Comparison of ENCODE assay signal across 1 fruit fly cellular context in genomic region chr2L:9210864-9211701, dm6.
TF ChIP-seq lines count a peak whose summit lies in the region.

No protein-coding gene starts in this region.

TF ChIP-seq in whole organism, embryonic, 481 proteins besides CTCF, POLR2A, EP300 and RAD21 (continued from another document and continues in another):
- peak; percentile 20 for TF ChIP-seq Dad (GFP tag; optimal IDR thresholded peaks at IDR 0.05; lab: Kevin White, UChicago)
- TF ChIP-seq YL-1 (GFP tag; optimal IDR thresholded peaks at IDR 0.05; lab: Kevin White, UChicago) = peak; percentile 42
- TF ChIP-seq exex (tag; optimal IDR thresholded peaks at IDR 0.05; lab: Kevin White, UChicago) = peak; percentile 7
- TF ChIP-seq CG8944 (GFP tag; optimal IDR thresholded peaks at IDR 0.05; lab: Kevin White, UChicago) = no peak
- TF ChIP-seq nau (GFP tag; optimal IDR thresholded peaks at IDR 0.05; lab: Kevin White, UChicago) = peak; percentile 46
- peak; percentile 38 for TF ChIP-seq CG1647 (GFP tag; optimal IDR thresholded peaks at IDR 0.05; lab: Kevin White, UChicago)
- no peak for TF ChIP-seq CG3995 (GFP tag; optimal IDR thresholded peaks at IDR 0.05; lab: Kevin White, UChicago)
- no peak for TF ChIP-seq CG43689 (GFP tag; IDR thresholded peaks at IDR 0.05; lab: Robert Waterston, UW)
- peak; percentile 52; the same call in 2 of the 3 replicates for TF ChIP-seq CG7357 (GFP tag; IDR thresholded peaks at IDR 0.05; lab: Robert Waterston, UW)
- no peak for TF ChIP-seq Lpt (GFP tag; optimal IDR thresholded peaks at IDR 0.05; lab: Kevin White, UChicago)
- no peak for TF ChIP-seq CG10565 (GFP tag; optimal IDR thresholded peaks at IDR 0.05; lab: Kevin White, UChicago)
- peak; percentile 81 for TF ChIP-seq nmo (GFP tag; optimal IDR thresholded peaks at IDR 0.05; lab: Kevin White, UChicago)
- peak; percentile 56 for TF ChIP-seq sob (GFP tag; IDR thresholded peaks at IDR 0.05; lab: Robert Waterston, UW)
- TF ChIP-seq CG6683 (GFP tag; optimal IDR thresholded peaks at IDR 0.05; lab: Kevin White, UChicago) = peak; percentile 38
- TF ChIP-seq CG9797 (GFP tag; optimal IDR thresholded peaks at IDR 0.05; lab: Kevin White, UChicago) = no peak
- TF ChIP-seq CG18011 (GFP tag; optimal IDR thresholded peaks at IDR 0.05; lab: Kevin White, UChicago) = peak; percentile 31
- no peak for TF ChIP-seq sim (GFP tag; IDR thresholded peaks at IDR 0.05; lab: Robert Waterston, UW)
- TF ChIP-seq CG4854 (GFP tag; optimal IDR thresholded peaks at IDR 0.05; lab: Kevin White, UChicago) = peak; percentile 28
- no peak for TF ChIP-seq Trl (optimal IDR thresholded peaks at IDR 0.05; lab: Kevin White, UChicago)
- no peak for TF ChIP-seq Trl (GFP tag; optimal IDR thresholded peaks at IDR 0.05; lab: Kevin White, UChicago)
- TF ChIP-seq CG4360 (GFP tag; IDR thresholded peaks at IDR 0.05; lab: Robert Waterston, UW) = 0 out of 2 replicates have a peak, but pooled peaks have one; percentile 27
- peak; percentile 40 for TF ChIP-seq CG1529 (GFP tag; optimal IDR thresholded peaks at IDR 0.05; lab: Kevin White, UChicago)
- TF ChIP-seq btn (GFP tag; optimal IDR thresholded peaks at IDR 0.05; lab: Kevin White, UChicago) = no peak
- TF ChIP-seq bab2 (GFP tag; optimal IDR thresholded peaks at IDR 0.05; lab: Kevin White, UChicago) = peak; percentile 19
- no peak for TF ChIP-seq toy (GFP tag; IDR thresholded peaks at IDR 0.05; lab: Robert Waterston, UW)
- no peak for TF ChIP-seq her (GFP tag; optimal IDR thresholded peaks at IDR 0.05; lab: Kevin White, UChicago)
- peak; percentile 38 for TF ChIP-seq Lhr (GFP tag; optimal IDR thresholded peaks at IDR 0.05; lab: Kevin White, UChicago)
- peak; percentile 30; the same call in 1 of the 2 replicates for TF ChIP-seq CG9932 (GFP tag; IDR thresholded peaks at IDR 0.05; lab: Robert Waterston, UW)
- TF ChIP-seq luna (GFP tag; optimal IDR thresholded peaks at IDR 0.05; lab: Kevin White, UChicago) = no peak
- 0 out of 2 replicates have a peak, but pooled peaks have one; percentile 23 for TF ChIP-seq CG4404 (GFP tag; IDR thresholded peaks at IDR 0.05; lab: Robert Waterston, UW)
- TF ChIP-seq CG11093 (GFP tag; IDR thresholded peaks at IDR 0.05; lab: Robert Waterston, UW) = peak; percentile 47; the same call in 1 of the 3 replicates
- TF ChIP-seq inv (GFP tag; IDR thresholded peaks at IDR 0.05; lab: Robert Waterston, UW; ENCODE audit: partially characterized antibody) = no peak
- TF ChIP-seq cas (GFP tag; IDR thresholded peaks at IDR 0.05; lab: Robert Waterston, UW) = no peak
- no peak for TF ChIP-seq CG2129 (GFP tag; IDR thresholded peaks at IDR 0.05; lab: Robert Waterston, UW; ENCODE audit: partially characterized antibody)
- peak; percentile 53 for TF ChIP-seq CG14710 (tag; optimal IDR thresholded peaks at IDR 0.05; lab: Kevin White, UChicago)
- TF ChIP-seq CG9215 (GFP tag; IDR thresholded peaks at IDR 0.05; lab: Robert Waterston, UW) = no peak
- TF ChIP-seq eyg (GFP tag; optimal IDR thresholded peaks at IDR 0.05; lab: Kevin White, UChicago) = no peak
- peak; percentile 81 for TF ChIP-seq Med (GFP tag; lab: Kevin White, UChicago)
- peak; percentile 68 for TF ChIP-seq Xrp1 (GFP tag; IDR thresholded peaks at IDR 0.05; lab: Robert Waterston, UW)
- peak; percentile 78 for TF ChIP-seq Sox102F (GFP tag; optimal IDR thresholded peaks at IDR 0.05; lab: Kevin White, UChicago)
- TF ChIP-seq CG10654 (GFP tag; optimal IDR thresholded peaks at IDR 0.05; lab: Kevin White, UChicago) = peak; percentile 9
- TF ChIP-seq az2 (GFP tag; optimal IDR thresholded peaks at IDR 0.05; lab: Kevin White, UChicago) = peak; percentile 69
- no peak for TF ChIP-seq twi (tag; optimal IDR thresholded peaks at IDR 0.05; lab: Kevin White, UChicago)
- no peak for TF ChIP-seq dm (GFP tag; optimal IDR thresholded peaks at IDR 0.05; lab: Kevin White, UChicago)
- TF ChIP-seq en (GFP tag; optimal IDR thresholded peaks at IDR 0.05; lab: Kevin White, UChicago) = no peak
- no peak for TF ChIP-seq CG33557 (GFP tag; optimal IDR thresholded peaks at IDR 0.05; lab: Kevin White, UChicago)
- no peak for TF ChIP-seq slbo (GFP tag; IDR thresholded peaks at IDR 0.05; lab: Robert Waterston, UW)
- 0 out of 3 replicates have a peak, but pooled peaks have one; percentile 20 for TF ChIP-seq ase (GFP tag; IDR thresholded peaks at IDR 0.05; lab: Robert Waterston, UW)
- peak; percentile 79 for TF ChIP-seq dysf (GFP tag; IDR thresholded peaks at IDR 0.05; lab: Robert Waterston, UW)
- no peak for TF ChIP-seq CG6654 (GFP tag; optimal IDR thresholded peaks at IDR 0.05; lab: Kevin White, UChicago)
- TF ChIP-seq CG1832 (GFP tag; optimal IDR thresholded peaks at IDR 0.05; lab: Kevin White, UChicago) = no peak
- no peak for TF ChIP-seq Spps (tag; optimal IDR thresholded peaks at IDR 0.05; lab: Kevin White, UChicago)
- TF ChIP-seq Fer3 (tag; optimal IDR thresholded peaks at IDR 0.05; lab: Kevin White, UChicago) = peak; percentile 53
- TF ChIP-seq Ptx1 (GFP tag; IDR thresholded peaks at IDR 0.05; lab: Robert Waterston, UW) = peak; percentile 78
- peak; percentile 54 for TF ChIP-seq Asciz (GFP tag; optimal IDR thresholded peaks at IDR 0.05; lab: Kevin White, UChicago)
- TF ChIP-seq tgo (GFP tag; IDR thresholded peaks at IDR 0.05; lab: Robert Waterston, UW) = peak; percentile 75; the same call in 2 of the 3 replicates
- TF ChIP-seq sug (tag; optimal IDR thresholded peaks at IDR 0.05; lab: Kevin White, UChicago) = peak; percentile 48
- TF ChIP-seq hth (optimal IDR thresholded peaks at IDR 0.05; lab: Kevin White, UChicago) = no peak
- TF ChIP-seq sisA (GFP tag; IDR thresholded peaks at IDR 0.05; lab: Robert Waterston, UW) = no peak
- TF ChIP-seq Hr51 (GFP tag; optimal IDR thresholded peaks at IDR 0.05; lab: Kevin White, UChicago) = peak in 1 of 2 experiments; percentile 73
- TF ChIP-seq ken (GFP tag; IDR thresholded peaks at IDR 0.05; lab: Robert Waterston, UW) = no peak
- peak; percentile 32 for TF ChIP-seq CG5180 (GFP tag; optimal IDR thresholded peaks at IDR 0.05; lab: Kevin White, UChicago)
- TF ChIP-seq usp (GFP tag; optimal IDR thresholded peaks at IDR 0.05; lab: Kevin White, UChicago) = no peak
- no peak for TF ChIP-seq MTF-1 (GFP tag; optimal IDR thresholded peaks at IDR 0.05; lab: Kevin White, UChicago; ENCODE audit: borderline replicate concordance)
- TF ChIP-seq chif (GFP tag; optimal IDR thresholded peaks at IDR 0.05; lab: Kevin White, UChicago) = peak; percentile 40 to 44
- TF ChIP-seq CG6272 (GFP tag; IDR thresholded peaks at IDR 0.05; lab: Robert Waterston, UW) = no peak
- no peak for TF ChIP-seq CG33213 (GFP tag; optimal IDR thresholded peaks at IDR 0.05; lab: Kevin White, UChicago)
- no peak for TF ChIP-seq CG14965 (GFP tag; optimal IDR thresholded peaks at IDR 0.05; lab: Kevin White, UChicago; ENCODE audit: borderline replicate concordance)
- no peak for TF ChIP-seq fu2 (GFP tag; optimal IDR thresholded peaks at IDR 0.05; lab: Kevin White, UChicago)
- peak; percentile 69 for TF ChIP-seq CG3281 (GFP tag; optimal IDR thresholded peaks at IDR 0.05; lab: Kevin White, UChicago)
- TF ChIP-seq phol (tag; optimal IDR thresholded peaks at IDR 0.05; lab: Kevin White, UChicago) = peak; percentile 67
- no peak for TF ChIP-seq CG17612 (GFP tag; IDR thresholded peaks at IDR 0.05; lab: Robert Waterston, UW)
- TF ChIP-seq Xbp1 (GFP tag; optimal IDR thresholded peaks at IDR 0.05; lab: Kevin White, UChicago) = peak; percentile 46
- no peak for TF ChIP-seq Neu2 (GFP tag; optimal IDR thresholded peaks at IDR 0.05; lab: Kevin White, UChicago; ENCODE audit: borderline replicate concordance)
- TF ChIP-seq wdn (GFP tag; IDR thresholded peaks at IDR 0.05; lab: Robert Waterston, UW) = no peak
- TF ChIP-seq pum (GFP tag; optimal IDR thresholded peaks at IDR 0.05; lab: Kevin White, UChicago) = no peak
- TF ChIP-seq Dfd (GFP tag; optimal IDR thresholded peaks at IDR 0.05; lab: Kevin White, UChicago) = no peak
- TF ChIP-seq CG2116 (GFP tag; optimal IDR thresholded peaks at IDR 0.05; lab: Kevin White, UChicago) = peak; percentile 15
- TF ChIP-seq fru (optimal IDR thresholded peaks at IDR 0.05; lab: Kevin White, UChicago) = no peak
- peak; percentile 33 for TF ChIP-seq gcm (GFP tag; optimal IDR thresholded peaks at IDR 0.05; lab: Kevin White, UChicago)
- no peak for TF ChIP-seq B-H2 (GFP tag; optimal IDR thresholded peaks at IDR 0.05; lab: Kevin White, UChicago)
- TF ChIP-seq CG12659 (GFP tag; optimal IDR thresholded peaks at IDR 0.05; lab: Kevin White, UChicago) = peak; percentile 53
- TF ChIP-seq CG12104 (GFP tag; optimal IDR thresholded peaks at IDR 0.05; lab: Kevin White, UChicago) = peak; percentile 44
- no peak for TF ChIP-seq Dll (GFP tag; IDR thresholded peaks at IDR 0.05; lab: Robert Waterston, UW; ENCODE audit: partially characterized antibody)
- no peak for TF ChIP-seq z (GFP tag; IDR thresholded peaks at IDR 0.05; lab: Robert Waterston, UW)
- peak; percentile 33; the same call in 1 of the 2 replicates for TF ChIP-seq wor (GFP tag; IDR thresholded peaks at IDR 0.05; lab: Robert Waterston, UW)
- TF ChIP-seq CG12219 (GFP tag; optimal IDR thresholded peaks at IDR 0.05; lab: Kevin White, UChicago) = peak; percentile 49
- no peak for TF ChIP-seq pzg (GFP tag; optimal IDR thresholded peaks at IDR 0.05; lab: Kevin White, UChicago)
- TF ChIP-seq CG11696 (GFP tag; IDR thresholded peaks at IDR 0.05; lab: Robert Waterston, UW) = 0 out of 2 replicates have a peak, but pooled peaks have one; percentile 11
- peak; percentile 25 for TF ChIP-seq CG11723 (GFP tag; optimal IDR thresholded peaks at IDR 0.05; lab: Kevin White, UChicago)
- no peak for TF ChIP-seq Sry-δ (GFP tag; optimal IDR thresholded peaks at IDR 0.05; lab: Kevin White, UChicago)
- TF ChIP-seq vnd (GFP tag; IDR thresholded peaks at IDR 0.05; lab: Robert Waterston, UW; ENCODE audit: partially characterized antibody) = no peak
- no peak for TF ChIP-seq gro (GFP tag; optimal IDR thresholded peaks at IDR 0.05; lab: Kevin White, UChicago)
- peak; percentile 58 for TF ChIP-seq CG9727 (GFP tag; optimal IDR thresholded peaks at IDR 0.05; lab: Kevin White, UChicago)
- no peak for TF ChIP-seq Antp (GFP tag; optimal IDR thresholded peaks at IDR 0.05; lab: Kevin White, UChicago)
- no peak for TF ChIP-seq HLH54F (GFP tag; optimal IDR thresholded peaks at IDR 0.05; lab: Kevin White, UChicago)
- no peak for TF ChIP-seq Side (GFP tag; optimal IDR thresholded peaks at IDR 0.05; lab: Kevin White, UChicago)
- no peak for TF ChIP-seq ems (GFP tag; optimal IDR thresholded peaks at IDR 0.05; lab: Kevin White, UChicago)
- TF ChIP-seq sd (tag; optimal IDR thresholded peaks at IDR 0.05; lab: Kevin White, UChicago) = peak; percentile 35
- peak; percentile 20 for TF ChIP-seq salm (tag; optimal IDR thresholded peaks at IDR 0.05; lab: Kevin White, UChicago)
- peak; percentile 42 for TF ChIP-seq vfl (GFP tag; optimal IDR thresholded peaks at IDR 0.05; lab: Kevin White, UChicago)
- TF ChIP-seq CG1024 (GFP tag; IDR thresholded peaks at IDR 0.05; lab: Robert Waterston, UW) = no peak
- peak; percentile 3 for TF ChIP-seq dmrt11E (tag; optimal IDR thresholded peaks at IDR 0.05; lab: Kevin White, UChicago)
- TF ChIP-seq Vsx1 (GFP tag; optimal IDR thresholded peaks at IDR 0.05; lab: Kevin White, UChicago) = peak; percentile 30
- peak; percentile 28; the same call in 1 of the 2 replicates for TF ChIP-seq Ada2b (GFP tag; IDR thresholded peaks at IDR 0.05; lab: Robert Waterston, UW)
- TF ChIP-seq CG18599 (GFP tag; optimal IDR thresholded peaks at IDR 0.05; lab: Kevin White, UChicago) = peak; percentile 71
- no peak for TF ChIP-seq Gsc (GFP tag; IDR thresholded peaks at IDR 0.05; lab: Robert Waterston, UW)
- TF ChIP-seq kni (GFP tag; optimal IDR thresholded peaks at IDR 0.05; lab: Kevin White, UChicago) = no peak
- peak; percentile 43 for TF ChIP-seq D19A (tag; optimal IDR thresholded peaks at IDR 0.05; lab: Kevin White, UChicago)
- no peak for TF ChIP-seq CG3847 (GFP tag; IDR thresholded peaks at IDR 0.05; lab: Robert Waterston, UW)
- TF ChIP-seq CG2712 (tag; optimal IDR thresholded peaks at IDR 0.05; lab: Kevin White, UChicago) = peak; percentile 70
- TF ChIP-seq E2f2 (GFP tag; IDR thresholded peaks at IDR 0.05; lab: Robert Waterston, UW) = peak; percentile 44; the same call in 1 of the 2 replicates
- no peak for TF ChIP-seq da (GFP tag; optimal IDR thresholded peaks at IDR 0.05; lab: Kevin White, UChicago)
- TF ChIP-seq Pdp1 (GFP tag; optimal IDR thresholded peaks at IDR 0.05; lab: Kevin White, UChicago) = peak in 1 of 2 experiments; percentile 25
- peak; percentile 32; the same call in 1 of the 2 replicates for TF ChIP-seq al (GFP tag; IDR thresholded peaks at IDR 0.05; lab: Robert Waterston, UW)
- no peak for TF ChIP-seq cato (GFP tag; optimal IDR thresholded peaks at IDR 0.05; lab: Kevin White, UChicago; ENCODE audit: borderline replicate concordance)
- TF ChIP-seq tin (GFP tag; optimal IDR thresholded peaks at IDR 0.05; lab: Kevin White, UChicago) = peak; percentile 28
- TF ChIP-seq CG4282 (GFP tag; optimal IDR thresholded peaks at IDR 0.05; lab: Kevin White, UChicago) = no peak
- peak; percentile 16; the same call in 1 of the 2 replicates for TF ChIP-seq bowl (GFP tag; IDR thresholded peaks at IDR 0.05; lab: Robert Waterston, UW)
- peak; percentile 39; the same call in 1 of the 2 replicates for TF ChIP-seq CG32767 (GFP tag; IDR thresholded peaks at IDR 0.05; lab: Robert Waterston, UW)
- peak; percentile 8 for TF ChIP-seq CG3065 (GFP tag; optimal IDR thresholded peaks at IDR 0.05; lab: Kevin White, UChicago)
- TF ChIP-seq CG15011 (GFP tag; optimal IDR thresholded peaks at IDR 0.05; lab: Kevin White, UChicago) = peak; percentile 41
- TF ChIP-seq Lim3 (GFP tag; IDR thresholded peaks at IDR 0.05; lab: Robert Waterston, UW) = no peak
- no peak for TF ChIP-seq Optix (GFP tag; IDR thresholded peaks at IDR 0.05; lab: Robert Waterston, UW)
- TF ChIP-seq Doc3 (GFP tag; IDR thresholded peaks at IDR 0.05; lab: Robert Waterston, UW; ENCODE audit: partially characterized antibody) = no peak
- peak; percentile 30 for TF ChIP-seq D19B (GFP tag; optimal IDR thresholded peaks at IDR 0.05; lab: Kevin White, UChicago)
- peak; percentile 53; the same call in 1 of the 2 replicates for TF ChIP-seq Rfx (GFP tag; IDR thresholded peaks at IDR 0.05; lab: Robert Waterston, UW)
- peak; percentile 11 for TF ChIP-seq slp2 (GFP tag; optimal IDR thresholded peaks at IDR 0.05; lab: Kevin White, UChicago)
- peak; percentile 81 for TF ChIP-seq CG11504 (tag; optimal IDR thresholded peaks at IDR 0.05; lab: Kevin White, UChicago)
- peak; percentile 30; the same call in 1 of the 2 replicates for TF ChIP-seq E2f1 (GFP tag; IDR thresholded peaks at IDR 0.05; lab: Robert Waterston, UW)
- TF ChIP-seq CG17802 (tag; optimal IDR thresholded peaks at IDR 0.05; lab: Kevin White, UChicago) = no peak
- no peak for TF ChIP-seq CG16863 (GFP tag; optimal IDR thresholded peaks at IDR 0.05; lab: Kevin White, UChicago)
